Worm (Caenorhabditis elegans): Measurements from ENCODE around the gene T01D3.3.

DNA sequence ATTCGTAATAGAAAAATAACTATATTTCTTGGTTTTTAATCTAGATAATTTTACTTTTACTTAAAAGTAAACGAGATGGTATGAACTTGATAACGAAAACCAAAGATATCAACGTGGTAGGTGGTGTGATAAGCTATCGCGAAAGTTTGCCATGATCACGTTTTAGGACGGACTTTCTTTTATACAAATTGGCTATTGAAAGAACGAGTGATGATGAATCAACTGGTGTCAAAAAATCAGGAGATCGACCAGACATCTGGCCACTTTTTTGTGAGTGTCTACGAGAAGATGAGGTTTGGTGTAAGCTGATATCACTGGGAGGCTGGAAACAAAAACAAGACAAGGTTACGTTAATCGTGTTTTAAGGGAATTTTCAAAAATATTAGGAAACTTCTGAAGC is 44.9 kb upstream of the T01D3.3 start:
- TF ChIP-seq unc-39 (tag; optimal IDR thresholded peaks at IDR 0.05) (no peak), unc-62 (GFP tag; optimal IDR thresholded peaks at IDR 0.05) (no peak), zip-8 (tag; optimal IDR thresholded peaks at IDR 0.05) (no peak)

Data from whole organism, mixed stage, embryonic.